Worm (Caenorhabditis elegans): ENCODE data around the gene nspd-5.

Gene nspd-5

ce11 chrII:4856113-4856512 is 4.0 kb downstream of the nspd-5 start:
- TF ChIP-seq aly-2 (tag; optimal IDR thresholded peaks at IDR 0.05) (no peak), ceh-88 (GFP tag; IDR thresholded peaks at IDR 0.05) (no peak), irx-1 (tag; optimal IDR thresholded peaks at IDR 0.05) (no peak), C16A3.4 (tag; optimal IDR thresholded peaks at IDR 0.05) (no peak), nhr-20 (tag; optimal IDR thresholded peaks at IDR 0.05) (peak; percentile 57), tbx-2 (tag; optimal IDR thresholded peaks at IDR 0.05) (no peak), ceh-90 (tag; optimal IDR thresholded peaks at IDR 0.05) (no peak), lin-15B (tag; optimal IDR thresholded peaks at IDR 0.05) (no peak), nhr-12 (tag; optimal IDR thresholded peaks at IDR 0.05) (no peak), nhr-237 (tag; optimal IDR thresholded peaks at IDR 0.05) (no peak), sup-37 (GFP tag; optimal IDR thresholded peaks at IDR 0.05) (no peak), fkh-10 (GFP tag; optimal IDR thresholded peaks at IDR 0.05) (no peak), tlp-1 (tag; optimal IDR thresholded peaks at IDR 0.05) (no peak), unc-86 (tag; optimal IDR thresholded peaks at IDR 0.05) (no peak), unc-98 (GFP tag; IDR thresholded peaks at IDR 0.05) (no peak), alr-1 (tag; optimal IDR thresholded peaks at IDR 0.05; ENCODE audit: borderline replicate concordance) (no peak), nhr-85 (tag) (peak; percentile 88), lin-35 (GFP tag; optimal IDR thresholded peaks at IDR 0.05) (peak in 1 of 2 experiments; percentile 58), hlh-17 (GFP tag; optimal IDR thresholded peaks at IDR 0.05; ENCODE audit: borderline replicate concordance) (no peak), elt-3 (tag; optimal IDR thresholded peaks at IDR 0.05) (peak in 1 of 6 experiments; percentile 56), lsy-2 (tag; optimal IDR thresholded peaks at IDR 0.05) (peak in 1 of 2 experiments; percentile 34), pqm-1 (tag; optimal IDR thresholded peaks at IDR 0.05) (no peak), dsc-1 (tag; optimal IDR thresholded peaks at IDR 0.05) (peak; percentile 70), unc-62 (GFP tag; optimal IDR thresholded peaks at IDR 0.05) (no peak), nhr-76 (tag; optimal IDR thresholded peaks at IDR 0.05) (no peak), ceh-82 (tag; optimal IDR thresholded peaks at IDR 0.05) (no peak), nhr-28 (tag; optimal IDR thresholded peaks at IDR 0.05) (no peak), egl-13 (tag; optimal IDR thresholded peaks at IDR 0.05) (no peak), ces-1 (GFP tag; optimal IDR thresholded peaks at IDR 0.05) (no peak), nhr-84 (tag; optimal IDR thresholded peaks at IDR 0.05) (no peak), efl-3 (GFP tag; optimal IDR thresholded peaks at IDR 0.05) (no peak), ceh-8 (GFP tag; optimal IDR thresholded peaks at IDR 0.05) (no peak), sox-4 (tag; optimal IDR thresholded peaks at IDR 0.05) (peak; percentile 26), elt-2 (tag; optimal IDR thresholded peaks at IDR 0.05) (peak; percentile 11), efl-1 (optimal IDR thresholded peaks at IDR 0.05) (no peak), efl-1 (GFP tag; optimal IDR thresholded peaks at IDR 0.05 in 1 of 2) (no peak), ceh-63 (GFP tag; optimal IDR thresholded peaks at IDR 0.05) (no peak), xbp-1 (tag; optimal IDR thresholded peaks at IDR 0.05) (no peak), egl-27 (tag; optimal IDR thresholded peaks at IDR 0.05) (no peak), unc-30 (tag; optimal IDR thresholded peaks at IDR 0.05) (no peak), fkh-8 (tag; optimal IDR thresholded peaks at IDR 0.05) (peak; percentile 45), nhr-77 (tag; optimal IDR thresholded peaks at IDR 0.05) (no peak), nhr-19 (GFP tag; conservative IDR thresholded peaks at IDR 0.05) (no peak), ztf-11 (tag; optimal IDR thresholded peaks at IDR 0.05) (no peak), vab-15 (tag; optimal IDR thresholded peaks at IDR 0.05) (no peak), sptf-1 (tag; optimal IDR thresholded peaks at IDR 0.05) (no peak), unc-130 (tag; optimal IDR thresholded peaks at IDR 0.05) (no peak), ama-1 (optimal IDR thresholded peaks at IDR 0.05) (no peak), skn-1 (tag; optimal IDR thresholded peaks at IDR 0.05) (peak; percentile 57), dpl-1 (GFP tag; optimal IDR thresholded peaks at IDR 0.05) (peak; percentile 1 to 41 (median 7)), Y116A8C.19 (tag; optimal IDR thresholded peaks at IDR 0.05; ENCODE audit: borderline replicate concordance) (no peak), lin-39 (tag; optimal IDR thresholded peaks at IDR 0.05) (no peak), hpl-2 (GFP tag; optimal IDR thresholded peaks at IDR 0.05) (no peak), swsn-7 (tag; optimal IDR thresholded peaks at IDR 0.05) (no peak), lin-14 (GFP tag; optimal IDR thresholded peaks at IDR 0.05) (peak; percentile 52)

Data from whole organism, L1 larva.